Worm (Caenorhabditis elegans) whole organism, L4 larva: ENCODE data around the gene tps-2.

Source experiments
- F37D6.2 ChIP-seq: sonication (generic microtip); optimal IDR thresholded peaks from 2 replicates; lab custom pipeline; 2016; ENCODE audit warnings: mild to moderate bottlenecking, missing genetic modification characterization, missing compliant biosample characterization
- T26A8.4 ChIP-seq: fragments of 200-800 bp; sonication (Bioruptor generic); IDR thresholded peaks from 2 replicates; pipeline ENCODE4 v1.3.6; 2022; ENCODE audit warnings: missing genetic modification characterization, missing compliant biosample characterization
- Y105C5A.15 ChIP-seq: fragments of 200-800 bp; sonication (Bioruptor generic); IDR thresholded peaks from 2 replicates; pipeline ENCODE4 v1.3.6; 2022; ENCODE audit warnings: missing genetic modification characterization, missing compliant biosample characterization
- Y48G9A.11 ChIP-seq: fragments of 200-800 bp; sonication (Bioruptor generic); IDR thresholded peaks from 2 replicates; pipeline ENCODE4 v1.3.6; 2022; ENCODE audit warnings: missing genetic modification reagents, missing genetic modification characterization, missing compliant biosample characterization
- Y5F2A.4 ChIP-seq: fragments of 200-800 bp; sonication (Bioruptor generic); optimal IDR thresholded peaks from 2 replicates; lab custom pipeline; 2018; ENCODE audit warnings: mild to moderate bottlenecking, missing genetic modification characterization, missing compliant biosample characterization
- ZK337.2 ChIP-seq: fragments of 200-800 bp; sonication (Bioruptor generic); IDR thresholded peaks from 2 replicates; pipeline ENCODE4 v1.3.6; 2022; ENCODE audit warnings: missing genetic modification reagents, missing genetic modification characterization, missing compliant biosample characterization
- ZK546.5 ChIP-seq, 2 experiments: sonication (generic microtip); optimal IDR thresholded peaks; 2 replicates each; lab custom pipeline; 2017; ENCODE audit warnings: missing biosample characterization in 2 of 2, missing genetic modification characterization in 2 of 2
- aly-2 ChIP-seq: sonication (generic microtip); optimal IDR thresholded peaks from 2 replicates; lab custom pipeline; 2018; ENCODE audit warnings: missing biosample characterization, missing genetic modification characterization
- ama-1 ChIP-seq: fragments of 150-350 bp; optimal IDR thresholded peaks from 2 replicates; lab custom pipeline; 2014; ENCODE audit warnings: inconsistent platforms, mixed read lengths
- arid-1 ChIP-seq: fragments of 200-800 bp; sonication (Bioruptor generic); conservative IDR thresholded peaks from 2 replicates; pipeline ENCODE4 v1.3.6; 2022; ENCODE audit warnings: missing genetic modification reagents, missing genetic modification characterization, missing compliant biosample characterization
- ceh-62 ChIP-seq: sonication (generic microtip); optimal IDR thresholded peaks from 2 replicates; lab custom pipeline; 2017; ENCODE audit warnings: missing biosample characterization, missing genetic modification characterization
- daf-8 ChIP-seq: fragments of 200-800 bp; sonication (Bioruptor generic); IDR thresholded peaks from 2 replicates; pipeline ENCODE4 v1.3.6; 2022; ENCODE audit warnings: missing genetic modification characterization, missing compliant biosample characterization
- dmd-6 ChIP-seq: fragments of 200-800 bp; sonication (Bioruptor generic); IDR thresholded peaks from 2 replicates; pipeline ENCODE4 v1.3.6; 2022; ENCODE audit warnings: missing genetic modification reagents, missing genetic modification characterization, missing compliant biosample characterization
- dmd-8 ChIP-seq: fragments of 200-800 bp; sonication (Bioruptor generic); IDR thresholded peaks from 2 replicates; pipeline ENCODE4 v1.3.6; 2022; ENCODE audit warnings: missing genetic modification characterization, missing compliant biosample characterization
- dmd-9 ChIP-seq: fragments of 200-800 bp; sonication (Bioruptor generic); IDR thresholded peaks from 2 replicates; pipeline ENCODE4 v1.3.6; 2022; ENCODE audit warnings: missing genetic modification reagents, missing genetic modification characterization, missing compliant biosample characterization
- egl-27 ChIP-seq: sonication (generic microtip); optimal IDR thresholded peaks from 3 replicates; lab custom pipeline; 2017; ENCODE audit warnings: missing biosample characterization, missing genetic modification reagents, missing genetic modification characterization
- fos-1 ChIP-seq: fragments of 150-350 bp; optimal IDR thresholded peaks from 2 replicates; lab custom pipeline; 2014; ENCODE audit warnings: missing biosample characterization, missing genetic modification characterization
- gei-8 ChIP-seq: fragments of 200-800 bp; sonication (Bioruptor generic); optimal IDR thresholded peaks from 2 replicates; lab custom pipeline; 2018; ENCODE audit warnings: mild to moderate bottlenecking, missing genetic modification characterization, missing compliant biosample characterization
- hif-1 ChIP-seq, 2 experiments: sonication (generic microtip); optimal IDR thresholded peaks; 2 replicates each; lab custom pipeline; 2016 to 2017; ENCODE audit warnings: missing compliant biosample characterization in 2 of 2, missing genetic modification characterization in 2 of 2, missing genetic modification reagents in 2 of 2, missing genotype in 2 of 2, mild to moderate bottlenecking in 1 of 2
- hlh-11 ChIP-seq: fragments of 200-800 bp; sonication (Bioruptor generic); optimal IDR thresholded peaks from 2 replicates; lab custom pipeline; 2018; ENCODE audit warnings: mild to moderate bottlenecking, missing genetic modification characterization, missing compliant biosample characterization
- hlh-30 ChIP-seq: sonication (generic microtip); optimal IDR thresholded peaks from 2 replicates; lab custom pipeline; 2017; ENCODE audit warnings: antibody characterized with exemption, mild to moderate bottlenecking, missing genetic modification characterization, missing compliant biosample characterization; ENCODE audit not compliant: insufficient read depth
- jun-1 ChIP-seq: fragments of 150-350 bp; optimal IDR thresholded peaks from 2 replicates; lab custom pipeline; 2014; ENCODE audit warnings: missing biosample characterization, missing genetic modification reagents, missing genetic modification characterization
- lim-7 ChIP-seq: fragments of 200-800 bp; sonication (Bioruptor generic); IDR thresholded peaks from 2 replicates; pipeline ENCODE4 v1.3.6; 2022; ENCODE audit warnings: missing genetic modification characterization, missing compliant biosample characterization
- lin-1 ChIP-seq: fragments of 200-800 bp; sonication (Bioruptor generic); IDR thresholded peaks from 2 replicates; pipeline ENCODE4 v1.3.6; 2022; ENCODE audit warnings: missing genetic modification reagents, missing genetic modification characterization, missing compliant biosample characterization
- lin-15B ChIP-seq: fragments of 150-350 bp; sonication (generic microtip); optimal IDR thresholded peaks from 3 replicates; lab custom pipeline; 2014; ENCODE audit warnings: missing biosample characterization, missing genetic modification characterization
- lin-29 ChIP-seq: fragments of 200-800 bp; sonication (Bioruptor generic); IDR thresholded peaks from 2 replicates; pipeline ENCODE4 v1.3.6; 2022; ENCODE audit warnings: missing genetic modification reagents, missing genetic modification characterization, missing compliant biosample characterization
- lin-38 ChIP-seq: fragments of 200-800 bp; sonication (Bioruptor generic); IDR thresholded peaks from 2 replicates; pipeline ENCODE4 v1.3.6; 2022; ENCODE audit warnings: missing genetic modification reagents, missing genetic modification characterization, missing compliant biosample characterization
- lin-39 ChIP-seq: fragments of 150-350 bp; optimal IDR thresholded peaks from 2 replicates; lab custom pipeline; 2014; ENCODE audit warnings: missing biosample characterization, missing genetic modification reagents, missing genetic modification characterization
- mes-2 ChIP-seq: sonication (generic microtip); optimal IDR thresholded peaks from 2 replicates; lab custom pipeline; 2016; ENCODE audit warnings: missing genotype, mild to moderate bottlenecking, missing genetic modification characterization, missing compliant biosample characterization; ENCODE audit not compliant: poor library complexity, severe bottlenecking
- mxl-2 ChIP-seq: fragments of 200-800 bp; sonication (Bioruptor generic); conservative IDR thresholded peaks from 2 replicates; pipeline ENCODE4 v1.3.6; 2022; ENCODE audit warnings: missing genetic modification reagents, missing genetic modification characterization, missing compliant biosample characterization
- nhr-10 ChIP-seq: fragments of 150-350 bp; optimal IDR thresholded peaks from 2 replicates; lab custom pipeline; 2014; ENCODE audit warnings: missing biosample characterization, missing genetic modification characterization
- nhr-102 ChIP-seq: sonication (generic microtip); optimal IDR thresholded peaks from 2 replicates; lab custom pipeline; 2016; ENCODE audit warnings: mild to moderate bottlenecking, missing genetic modification characterization, moderate library complexity, missing compliant biosample characterization
- nhr-11 ChIP-seq: fragments of 150-350 bp; optimal IDR thresholded peaks from 2 replicates; lab custom pipeline; 2014; ENCODE audit warnings: missing biosample characterization, missing genetic modification characterization
- nhr-111 ChIP-seq: fragments of 200-800 bp; sonication (Bioruptor generic); optimal IDR thresholded peaks from 2 replicates; lab custom pipeline; 2018; ENCODE audit warnings: mild to moderate bottlenecking, missing genetic modification characterization, missing compliant biosample characterization
- nhr-237 ChIP-seq: sonication (generic microtip); optimal IDR thresholded peaks from 2 replicates; lab custom pipeline; 2017; ENCODE audit warnings: missing biosample characterization, missing genetic modification characterization
- nhr-41 ChIP-seq: fragments of 200-800 bp; sonication (Bioruptor generic); IDR thresholded peaks from 2 replicates; pipeline ENCODE4 v1.3.6; 2022; ENCODE audit warnings: missing genetic modification reagents, missing genetic modification characterization, missing compliant biosample characterization
- nhr-6 ChIP-seq: fragments of 150-350 bp; optimal IDR thresholded peaks from 2 replicates; lab custom pipeline; 2014; ENCODE audit warnings: missing biosample characterization, missing genetic modification characterization
- nhr-76 ChIP-seq: fragments of 150-350 bp; optimal IDR thresholded peaks from 2 replicates; lab custom pipeline; 2014; ENCODE audit warnings: missing biosample characterization, missing genetic modification characterization
- nhr-77 ChIP-seq: fragments of 150-350 bp; optimal IDR thresholded peaks from 2 replicates; lab custom pipeline; 2014; ENCODE audit warnings: missing biosample characterization, missing genetic modification characterization
- php-3 ChIP-seq: fragments of 200-800 bp; sonication (Bioruptor generic); IDR thresholded peaks from 2 replicates; pipeline ENCODE4 v1.3.6; 2022; ENCODE audit warnings: missing genetic modification reagents, missing genetic modification characterization, missing compliant biosample characterization
- rbr-2 ChIP-seq: sonication (generic microtip); optimal IDR thresholded peaks from 2 replicates; lab custom pipeline; 2016; ENCODE audit warnings: missing genotype, missing genetic modification characterization, missing compliant biosample characterization
- saeg-2 ChIP-seq: fragments of 200-800 bp; sonication (Bioruptor generic); IDR thresholded peaks from 2 replicates; pipeline ENCODE4 v1.3.6; 2022; ENCODE audit warnings: missing genetic modification reagents, missing genetic modification characterization, missing compliant biosample characterization
- sdz-12 ChIP-seq: fragments of 200-800 bp; sonication (Bioruptor generic); optimal IDR thresholded peaks from 2 replicates; lab custom pipeline; 2018; ENCODE audit warnings: mild to moderate bottlenecking, missing genetic modification characterization, missing compliant biosample characterization
- skn-1 ChIP-seq: fragments of 150-350 bp; optimal IDR thresholded peaks from 2 replicates; lab custom pipeline; 2014; ENCODE audit warnings: missing biosample characterization, missing genetic modification characterization
- snpc-4 ChIP-seq: fragments of 150-350 bp; optimal IDR thresholded peaks from 2 replicates; lab custom pipeline; 2014; ENCODE audit warnings: missing biosample characterization, missing genetic modification characterization
- tag-97 ChIP-seq: fragments of 200-800 bp; sonication (Bioruptor generic); IDR thresholded peaks from 2 replicates; pipeline ENCODE4 v1.3.6; 2022; ENCODE audit warnings: missing genetic modification characterization, missing compliant biosample characterization
- tra-1 ChIP-seq: fragments of 200-800 bp; sonication (Bioruptor generic); IDR thresholded peaks from 2 replicates; pipeline ENCODE4 v1.3.6; 2022; ENCODE audit warnings: missing genetic modification reagents, missing genetic modification characterization, missing compliant biosample characterization
- unc-130 ChIP-seq: sonication (generic microtip); optimal IDR thresholded peaks from 2 replicates; lab custom pipeline; 2016; ENCODE audit warnings: missing genetic modification reagents, missing genetic modification characterization, missing compliant biosample characterization
- zfp-2 ChIP-seq: sonication (generic microtip); optimal IDR thresholded peaks from 2 replicates; lab custom pipeline; 2016; ENCODE audit warnings: mild to moderate bottlenecking, missing genetic modification characterization, missing compliant biosample characterization
- zfp-3 ChIP-seq: fragments of 200-800 bp; sonication (Bioruptor generic); conservative IDR thresholded peaks from 2 replicates; pipeline ENCODE4 v1.3.6; 2022; ENCODE audit warnings: missing genetic modification reagents, missing genetic modification characterization, missing compliant biosample characterization
- zip-11 ChIP-seq: fragments of 200-800 bp; sonication (Bioruptor generic); IDR thresholded peaks from 2 replicates; pipeline ENCODE4 v1.3.6; 2022; ENCODE audit warnings: missing genetic modification characterization, missing compliant biosample characterization
- zip-2 ChIP-seq: fragments of 150-350 bp; optimal IDR thresholded peaks from 2 replicates; lab custom pipeline; 2014; ENCODE audit warnings: missing biosample characterization, missing genetic modification characterization
- ztf-11 ChIP-seq: fragments of 150-350 bp; optimal IDR thresholded peaks from 2 replicates; lab custom pipeline; 2014; ENCODE audit warnings: missing biosample characterization, missing genetic modification characterization

The tps-2 gene

DNA sequence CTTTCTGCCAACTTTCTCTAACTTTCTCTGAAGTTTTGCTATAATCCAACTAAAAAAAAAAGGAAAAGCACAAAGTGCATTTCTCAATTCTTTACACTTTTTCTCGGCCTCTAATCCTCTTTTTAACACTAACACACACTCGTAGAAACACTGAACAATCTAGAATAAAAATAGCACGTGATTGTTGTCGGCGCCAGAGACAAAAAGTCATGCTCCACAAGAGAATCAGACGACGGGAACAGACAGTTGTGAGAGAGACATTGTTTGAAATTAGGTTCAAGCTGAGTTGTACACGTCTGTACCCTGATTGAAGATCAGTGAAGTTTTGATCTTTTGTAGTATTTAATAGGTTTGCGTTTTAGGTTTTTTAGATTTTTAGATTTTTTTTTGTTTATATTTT, 2.3 kb upstream of the tps-2 start (continued):
- TF ChIP-seq lin-38 (GFP tag; lab: Robert Waterston, UW) (no peak), zfp-2 (tag; lab: Kevin White, UChicago) (no peak), nhr-10 (tag; lab: Kevin White, UChicago) (peak; percentile 67), arid-1 (GFP tag; lab: Robert Waterston, UW) (no peak), daf-8 (GFP tag; lab: Robert Waterston, UW) (no peak), nhr-102 (tag; lab: Kevin White, UChicago) (peak; percentile 48), tra-1 (GFP tag; lab: Robert Waterston, UW) (0 out of 2 replicates have a peak, but pooled peaks have one; percentile 29), ceh-62 (tag; lab: Kevin White, UChicago) (no peak), hlh-30 (tag; lab: Kevin White, UChicago) (peak; percentile 97), nhr-237 (no peak), aly-2 (no peak), lin-1 (GFP tag; lab: Robert Waterston, UW) (peak; percentile 58; the same call in 1 of the 2 replicates), unc-130 (GFP tag; lab: Kevin White, UChicago) (no peak), nhr-76 (tag; lab: Kevin White, UChicago) (no peak), Y105C5A.15 (no peak), zip-2 (tag; lab: Kevin White, UChicago) (no peak), ama-1 (lab: Kevin White, UChicago) (no peak), zfp-3 (GFP tag; lab: Robert Waterston, UW) (no peak), lin-29 (GFP tag; lab: Robert Waterston, UW) (no peak), Y48G9A.11 (no peak), ztf-11 (tag; lab: Kevin White, UChicago) (no peak), lin-15B (tag; lab: Kevin White, UChicago) (no peak), nhr-11 (tag; lab: Kevin White, UChicago) (peak; percentile 92), snpc-4 (tag; lab: Kevin White, UChicago) (no peak), dmd-6 (GFP tag; lab: Robert Waterston, UW) (peak; percentile 77), saeg-2 (GFP tag; lab: Robert Waterston, UW) (no peak), nhr-6 (tag; lab: Kevin White, UChicago) (peak; percentile 41), sdz-12 (no peak), lim-7 (GFP tag; lab: Robert Waterston, UW) (no peak), Y5F2A.4 (no peak), hif-1 (tag; optimal IDR thresholded peaks at IDR 0.05; lab: Kevin White, UChicago) (peak; percentile 36 to 76), nhr-111 (GFP tag; lab: Kevin White, UChicago) (no peak), gei-8 (GFP tag; lab: Kevin White, UChicago) (no peak), skn-1 (tag; lab: Kevin White, UChicago) (no peak), egl-27 (tag; lab: Kevin White, UChicago) (no peak), zip-11 (no peak), jun-1 (no peak), mxl-2 (GFP tag; lab: Robert Waterston, UW) (peak; percentile 62; the same call in 1 of the 2 replicates), php-3 (GFP tag; lab: Robert Waterston, UW) (peak; percentile 51), tag-97 (no peak), rbr-2 (tag; lab: Kevin White, UChicago) (no peak), mes-2 (peak; percentile 56), dmd-8 (no peak), T26A8.4 (GFP tag; lab: Robert Waterston, UW) (peak; percentile 61; the same call in 1 of the 2 replicates), hlh-11 (tag; lab: Kevin White, UChicago) (peak; percentile 91), nhr-41 (GFP tag; lab: Robert Waterston, UW) (no peak), ZK546.5 (tag; optimal IDR thresholded peaks at IDR 0.05; lab: Kevin White, UChicago) (no peak), F37D6.2 (tag; lab: Kevin White, UChicago) (no peak), lin-39 (no peak), nhr-77 (tag; lab: Kevin White, UChicago) (peak; percentile 95), dmd-9 (no peak), fos-1 (no peak), ZK337.2 (GFP tag; lab: Robert Waterston, UW) (no peak)
